Worm (Caenorhabditis elegans): ENCODE data around the gene Y51A2B.5.

ce11 chrV:18364558-18364957 is 24.5 kb upstream of the Y51A2B.5 start, which contains the start of gene C08E8.9:
- TF ChIP-seq nhr-25 (tag; optimal IDR thresholded peaks at IDR 0.05) (no peak), tbx-2 (tag; optimal IDR thresholded peaks at IDR 0.05) (no peak), mdl-1 (tag; optimal IDR thresholded peaks at IDR 0.05) (no peak), nhr-77 (tag; optimal IDR thresholded peaks at IDR 0.05) (no peak), nhr-23 (tag; optimal IDR thresholded peaks at IDR 0.05) (no peak), pqm-1 (tag; optimal IDR thresholded peaks at IDR 0.05) (no peak), nhr-76 (tag; optimal IDR thresholded peaks at IDR 0.05) (no peak), ZK546.5 (tag; optimal IDR thresholded peaks at IDR 0.05) (no peak), fkh-10 (GFP tag; optimal IDR thresholded peaks at IDR 0.05) (no peak), ceh-9 (tag; optimal IDR thresholded peaks at IDR 0.05) (no peak), unc-62 (GFP tag; optimal IDR thresholded peaks at IDR 0.05) (no peak), sea-2 (GFP tag; optimal IDR thresholded peaks at IDR 0.05) (no peak)
